Fruit fly (Drosophila melanogaster) whole organism, embryonic: ENCODE measurements around the gene Sld5.

Source experiments
- B-H1 ChIP-seq: fragments of 200-800 bp; sonication (Bioruptor generic); IDR thresholded peaks from 3 replicates; pipeline ENCODE4 v1.3.6; 2022; ENCODE audit warnings: missing biosample characterization, missing genetic modification characterization
- Bdp1 ChIP-seq: fragments of 200-800 bp; sonication (Bioruptor generic); optimal IDR thresholded peaks from 3 replicates; lab custom pipeline; 2016; ENCODE audit warnings: missing biosample characterization, missing genetic modification characterization
- Bgb ChIP-seq: fragments of 200-800 bp; sonication (Bioruptor generic); IDR thresholded peaks from 2 replicates; pipeline ENCODE4 v1.3.6; 2022; ENCODE audit warnings: missing biosample characterization, missing genetic modification characterization; ENCODE audit not compliant: partially characterized antibody
- CG10565 ChIP-seq: fragments of 200-800 bp; sonication (Bioruptor generic); optimal IDR thresholded peaks from 3 replicates; lab custom pipeline; 2016; ENCODE audit warnings: missing biosample characterization, mild to moderate bottlenecking, missing genetic modification characterization
- CG11398 ChIP-seq: fragments of 200-800 bp; sonication (Bioruptor generic); optimal IDR thresholded peaks from 2 replicates; lab custom pipeline; 2016; ENCODE audit warnings: missing biosample characterization, missing genetic modification characterization
- CG11456 ChIP-seq: fragments of 200-800 bp; sonication (Bioruptor generic); IDR thresholded peaks from 3 replicates; pipeline ENCODE4 v1.3.6; 2022; ENCODE audit warnings: missing biosample characterization, missing genetic modification characterization
- CG14014 ChIP-seq: fragments of 200-800 bp; sonication (Bioruptor generic); IDR thresholded peaks from 2 replicates; pipeline ENCODE4 v1.3.6; 2022; ENCODE audit warnings: missing biosample characterization, missing genetic modification characterization
- CG1602 ChIP-seq: fragments of 200-800 bp; sonication (Bioruptor generic); optimal IDR thresholded peaks from 3 replicates; lab custom pipeline; 2016; ENCODE audit warnings: missing biosample characterization, missing genetic modification characterization
- CG1603 ChIP-seq: fragments of 200-800 bp; sonication (Bioruptor generic); optimal IDR thresholded peaks from 2 replicates; lab custom pipeline; 2019; ENCODE audit warnings: missing biosample characterization, mild to moderate bottlenecking, missing genetic modification characterization, moderate library complexity
- CG17568 ChIP-seq: fragments of 200-800 bp; sonication (Bioruptor generic); optimal IDR thresholded peaks from 2 replicates; lab custom pipeline; 2018; ENCODE audit warnings: missing biosample characterization, mild to moderate bottlenecking, missing genetic modification characterization, moderate library complexity
- CG18476 ChIP-seq: fragments of 200-800 bp; sonication (Bioruptor generic); optimal IDR thresholded peaks from 2 replicates; lab custom pipeline; 2016; ENCODE audit warnings: missing biosample characterization, mild to moderate bottlenecking, missing genetic modification characterization
- CG18619 ChIP-seq: fragments of 200-800 bp; sonication (Bioruptor generic); optimal IDR thresholded peaks from 3 replicates; lab custom pipeline; 2017; ENCODE audit warnings: missing biosample characterization, mild to moderate bottlenecking, missing genetic modification characterization
- CG2116 ChIP-seq: fragments of 200-800 bp; sonication (Bioruptor generic); optimal IDR thresholded peaks from 3 replicates; lab custom pipeline; 2018; ENCODE audit warnings: missing biosample characterization, mild to moderate bottlenecking, missing genetic modification characterization
- CG32772 ChIP-seq: fragments of 200-800 bp; sonication (Bioruptor generic); IDR thresholded peaks from 2 replicates; pipeline ENCODE4 v1.3.6; 2022; ENCODE audit warnings: missing biosample characterization, missing genetic modification characterization
- CG3847 ChIP-seq: fragments of 200-800 bp; sonication (Bioruptor generic); IDR thresholded peaks from 2 replicates; pipeline ENCODE4 v1.3.6; 2022; ENCODE audit warnings: missing biosample characterization, missing genetic modification characterization
- CG5180 ChIP-seq: fragments of 200-800 bp; sonication (Bioruptor generic); optimal IDR thresholded peaks from 3 replicates; lab custom pipeline; 2017; ENCODE audit warnings: missing biosample characterization, missing genetic modification characterization, mild to moderate bottlenecking, moderate library complexity, missing genetic modification reagents
- CG7745 ChIP-seq: fragments of 200-800 bp; sonication (Bioruptor generic); optimal IDR thresholded peaks from 2 replicates; lab custom pipeline; 2018; ENCODE audit warnings: missing biosample characterization, mild to moderate bottlenecking, missing genetic modification characterization, moderate library complexity
- CG7839 ChIP-seq: fragments of 200-800 bp; sonication (Bioruptor generic); optimal IDR thresholded peaks from 3 replicates; lab custom pipeline; 2018; ENCODE audit warnings: missing biosample characterization, mild to moderate bottlenecking, missing genetic modification characterization, moderate library complexity
- Chrac-16 ChIP-seq: fragments of 200-800 bp; sonication (Bioruptor generic); optimal IDR thresholded peaks from 3 replicates; lab custom pipeline; 2016; ENCODE audit warnings: missing biosample characterization, missing genetic modification characterization
- Dip2 ChIP-seq: fragments of 200-800 bp; sonication (Bioruptor generic); IDR thresholded peaks from 2 replicates; pipeline ENCODE4 v1.3.6; 2022; ENCODE audit warnings: missing biosample characterization, missing genetic modification characterization
- Doc2 ChIP-seq: fragments of 200-800 bp; sonication (Bioruptor generic); IDR thresholded peaks from 2 replicates; pipeline ENCODE4 v1.3.6; 2022; ENCODE audit warnings: missing biosample characterization, missing genetic modification characterization
- HmgZ ChIP-seq: fragments of 200-800 bp; sonication (Bioruptor generic); optimal IDR thresholded peaks from 2 replicates; lab custom pipeline; 2018; ENCODE audit warnings: missing biosample characterization, mild to moderate bottlenecking, missing genetic modification characterization
- Lhr ChIP-seq: fragments of 200-800 bp; sonication (Bioruptor generic); optimal IDR thresholded peaks from 3 replicates; lab custom pipeline; 2017; ENCODE audit warnings: mild to moderate bottlenecking, missing biosample characterization, missing genetic modification reagents, missing genetic modification characterization
- Nf-YA ChIP-seq: fragments of 200-800 bp; sonication (Bioruptor generic); IDR thresholded peaks from 2 replicates; pipeline ENCODE4 v1.3.6; 2022; ENCODE audit warnings: missing biosample characterization, missing genetic modification characterization
- Sry-β ChIP-seq: fragments of 200-800 bp; sonication (Bioruptor generic); optimal IDR thresholded peaks from 2 replicates; lab custom pipeline; 2018; ENCODE audit warnings: missing biosample characterization, mild to moderate bottlenecking, missing genetic modification characterization, moderate library complexity
- Tbp ChIP-seq: fragments of >200 bp; optimal IDR thresholded peaks from 2 replicates; lab custom pipeline; 2018; ENCODE audit warnings: missing biosample characterization, missing genetic modification characterization
- Usf ChIP-seq: fragments of 200-800 bp; sonication (Bioruptor generic); optimal IDR thresholded peaks from 2 replicates; lab custom pipeline; 2017; ENCODE audit warnings: missing genotype, missing biosample characterization, missing genetic modification characterization
- Vsx1 ChIP-seq: fragments of 200-800 bp; sonication (Bioruptor generic); optimal IDR thresholded peaks from 2 replicates; lab custom pipeline; 2017; ENCODE audit warnings: missing biosample characterization, mild to moderate bottlenecking, missing genetic modification characterization, missing genetic modification reagents
- ap ChIP-seq: fragments of 200-800 bp; sonication (Bioruptor generic); IDR thresholded peaks from 2 replicates; pipeline ENCODE4 v1.3.6; 2022; ENCODE audit warnings: missing biosample characterization, missing genetic modification characterization
- ase ChIP-seq: fragments of 200-800 bp; sonication (Bioruptor generic); IDR thresholded peaks from 3 replicates; pipeline ENCODE4 v1.3.6; 2022; ENCODE audit warnings: missing biosample characterization, missing genetic modification characterization
- az2 ChIP-seq: fragments of 200-800 bp; sonication (Bioruptor generic); optimal IDR thresholded peaks from 3 replicates; lab custom pipeline; 2016; ENCODE audit warnings: missing biosample characterization, missing genetic modification characterization
- cg ChIP-seq: fragments of 200-800 bp; sonication (Bioruptor generic); optimal IDR thresholded peaks from 3 replicates; lab custom pipeline; 2019; ENCODE audit warnings: missing biosample characterization, mild to moderate bottlenecking, missing genetic modification characterization, moderate library complexity
- cwo ChIP-seq: fragments of 200-800 bp; sonication (Bioruptor generic); optimal IDR thresholded peaks from 3 replicates; lab custom pipeline; 2017; ENCODE audit warnings: missing biosample characterization, missing genetic modification characterization, mild to moderate bottlenecking, moderate library complexity, missing genetic modification reagents
- da ChIP-seq: fragments of 200-800 bp; sonication (Bioruptor generic); optimal IDR thresholded peaks from 2 replicates; lab custom pipeline; 2016; ENCODE audit warnings: missing biosample characterization, missing genetic modification characterization
- emc ChIP-seq: fragments of 200-800 bp; sonication (Bioruptor generic); optimal IDR thresholded peaks from 2 replicates; lab custom pipeline; 2016; ENCODE audit warnings: missing biosample characterization, missing genetic modification characterization
- gro ChIP-seq: fragments of 200-800 bp; sonication (Bioruptor generic); optimal IDR thresholded peaks from 2 replicates; lab custom pipeline; 2016; ENCODE audit warnings: missing biosample characterization, missing genetic modification characterization
- hb ChIP-seq: fragments of 200-800 bp; sonication (Bioruptor generic); IDR thresholded peaks from 3 replicates; pipeline ENCODE4 v1.3.6; 2022; ENCODE audit warnings: missing biosample characterization, missing genetic modification characterization; ENCODE audit not compliant: partially characterized antibody
- hbn ChIP-seq: fragments of 200-800 bp; sonication (Bioruptor generic); IDR thresholded peaks from 2 replicates; pipeline ENCODE4 v1.3.6; 2022; ENCODE audit warnings: missing biosample characterization, missing genetic modification characterization; ENCODE audit not compliant: partially characterized antibody
- lbe ChIP-seq: fragments of 200-800 bp; sonication (Bioruptor generic); optimal IDR thresholded peaks from 2 replicates; lab custom pipeline; 2016; ENCODE audit warnings: missing biosample characterization, mild to moderate bottlenecking, missing genetic modification characterization
- nerfin-1 ChIP-seq: fragments of 200-800 bp; sonication (Bioruptor generic); optimal IDR thresholded peaks from 3 replicates; lab custom pipeline; 2019; ENCODE audit warnings: missing biosample characterization, mild to moderate bottlenecking, missing genetic modification characterization, moderate library complexity
- pb ChIP-seq: fragments of 200-800 bp; sonication (Bioruptor generic); optimal IDR thresholded peaks from 3 replicates; lab custom pipeline; 2016; ENCODE audit warnings: missing biosample characterization, missing genetic modification characterization
- prd ChIP-seq, 3 experiments: fragments of >200 bp in 2 of 3; fragments of 200-800 bp in 1 of 3; sonication (Bioruptor generic) in 1 of 3; optimal IDR thresholded peaks in 2 of 3; IDR thresholded peaks in 1 of 3; 2 replicates in 2 of 3; 3 replicates in 1 of 3; pipeline versions ENCODE4 v1.3.6 to Lab custom; 2017 to 2022; ENCODE audit warnings: missing biosample characterization in 1 of 3, missing genetic modification characterization in 1 of 3
- psq ChIP-seq: fragments of 200-800 bp; sonication (Bioruptor generic); optimal IDR thresholded peaks from 2 replicates; lab custom pipeline; 2017; ENCODE audit warnings: missing biosample characterization, missing genetic modification characterization
- ro ChIP-seq: fragments of 200-800 bp; sonication (Bioruptor generic); IDR thresholded peaks from 2 replicates; pipeline ENCODE4 v1.3.6; 2022; ENCODE audit warnings: missing biosample characterization, missing genetic modification characterization
- sd ChIP-seq: fragments of 200-800 bp; sonication (Bioruptor generic); optimal IDR thresholded peaks from 3 replicates; lab custom pipeline; 2018; ENCODE audit warnings: missing biosample characterization, mild to moderate bottlenecking, missing genetic modification characterization, moderate library complexity
- sug ChIP-seq: fragments of 200-800 bp; optimal IDR thresholded peaks from 2 replicates; lab custom pipeline; 2019; ENCODE audit warnings: missing biosample characterization, mild to moderate bottlenecking, missing genetic modification characterization, moderate library complexity
- tio ChIP-seq: fragments of 200-800 bp; sonication (Bioruptor generic); optimal IDR thresholded peaks from 2 replicates; lab custom pipeline; 2017; ENCODE audit warnings: missing biosample characterization, missing genetic modification characterization, inconsistent platforms
- usp ChIP-seq: fragments of >200 bp; optimal IDR thresholded peaks from 2 replicates; lab custom pipeline; 2017; ENCODE audit warnings: missing biosample characterization, missing genetic modification characterization
- wdn ChIP-seq: fragments of 200-800 bp; sonication (Bioruptor generic); IDR thresholded peaks from 2 replicates; pipeline ENCODE4 v1.3.6; 2022; ENCODE audit warnings: missing biosample characterization, missing genetic modification characterization

Sld5 gene

DNA sequence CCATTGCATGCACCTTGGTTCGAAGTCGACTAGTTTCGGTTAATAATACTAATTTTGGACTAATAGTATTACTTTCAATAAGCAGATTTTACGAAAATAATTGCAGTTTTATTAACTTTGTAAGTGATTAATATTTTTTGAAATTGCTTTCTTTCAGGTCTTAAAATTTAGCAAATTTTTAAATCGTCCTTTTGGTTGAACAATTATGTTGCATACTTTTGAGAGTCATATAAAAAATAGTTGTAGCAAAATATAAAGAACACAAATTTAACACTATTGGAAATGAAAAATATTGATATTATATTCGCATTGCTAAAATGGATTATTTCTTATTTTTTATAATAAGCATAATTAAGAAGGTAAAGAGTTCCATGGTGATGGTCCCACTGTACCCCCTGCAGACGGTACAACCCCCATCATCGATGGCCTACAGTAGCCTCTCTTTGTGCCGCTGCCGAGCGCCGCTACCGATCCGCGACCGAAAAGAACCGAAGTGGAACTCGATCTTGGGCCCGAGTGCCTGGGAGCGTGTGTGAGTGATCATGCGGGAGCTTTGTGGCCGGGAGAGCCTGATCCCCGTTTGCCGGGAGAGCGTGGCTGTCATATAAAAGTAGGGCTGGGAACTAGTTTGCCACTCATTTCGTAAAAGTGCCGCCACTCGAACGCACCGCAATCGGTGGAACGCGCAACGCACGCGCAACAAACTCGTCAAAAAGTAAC lies 35.0 kb downstream of the Sld5 start (continued):
- TF ChIP-seq tio (peak; percentile 98), hb (peak; percentile 60; the same call in 1 of the 3 replicates), gro (GFP tag; lab: Kevin White, UChicago) (peak; percentile 29), sug (tag; lab: Kevin White, UChicago) (peak; percentile 99), CG17568 (GFP tag; lab: Kevin White, UChicago) (peak; percentile 81), CG2116 (GFP tag; lab: Kevin White, UChicago) (peak; percentile 77), hbn (GFP tag; lab: Robert Waterston, UW) (no peak), Vsx1 (GFP tag; lab: Kevin White, UChicago) (peak; percentile 94), CG3847 (GFP tag; lab: Robert Waterston, UW) (peak; percentile 87), CG7745 (no peak), B-H1 (GFP tag; lab: Robert Waterston, UW) (peak; percentile 79), az2 (GFP tag; lab: Kevin White, UChicago) (peak; percentile 97), lbe (GFP tag; lab: Kevin White, UChicago) (peak; percentile 72), CG5180 (GFP tag; lab: Kevin White, UChicago) (peak; percentile 87), CG11456 (GFP tag; lab: Robert Waterston, UW) (peak; percentile 24; the same call in 1 of the 3 replicates), ase (GFP tag; lab: Robert Waterston, UW) (peak; percentile 64; the same call in 2 of the 3 replicates), cwo (GFP tag; lab: Kevin White, UChicago) (peak; percentile 78), psq (peak; percentile 75), CG10565 (peak; percentile 53), CG14014 (GFP tag; lab: Robert Waterston, UW) (peak; percentile 67), CG18619 (GFP tag; lab: Kevin White, UChicago) (peak; percentile 97), HmgZ (peak; percentile 71), wdn (GFP tag; lab: Robert Waterston, UW) (peak; percentile 70), CG18476 (GFP tag; lab: Kevin White, UChicago) (peak; percentile 91), CG32772 (GFP tag; lab: Robert Waterston, UW) (peak; percentile 79), CG1603 (tag; lab: Kevin White, UChicago) (peak; percentile 50), ap (GFP tag; lab: Robert Waterston, UW) (peak; percentile 75), CG7839 (tag; lab: Kevin White, UChicago) (peak; percentile 97), da (peak; percentile 87), ro (GFP tag; lab: Robert Waterston, UW) (peak; percentile 73; the same call in 1 of the 2 replicates), Chrac-16 (GFP tag; lab: Kevin White, UChicago) (peak; percentile 93), Lhr (GFP tag; lab: Kevin White, UChicago) (peak; percentile 81), nerfin-1 (tag; lab: Kevin White, UChicago) (peak; percentile 95), CG11398 (GFP tag; lab: Kevin White, UChicago) (peak; percentile 62), sd (tag; lab: Kevin White, UChicago) (peak; percentile 52), cg (GFP tag; lab: Kevin White, UChicago) (peak; percentile 53), Dip2 (GFP tag; lab: Robert Waterston, UW) (no peak), CG1602 (peak; percentile 95), Tbp (GFP tag; lab: Kevin White, UChicago) (no peak), Doc2 (peak; percentile 73), Bgb (0 out of 2 replicates have a peak, but pooled peaks have one; percentile 32), prd (optimal IDR thresholded peaks at IDR 0.05; lab: Kevin White, UChicago) (no peak), prd (GFP tag; IDR thresholded peaks at IDR 0.05; lab: Robert Waterston, UW) (peak; percentile 89), Sry-β (GFP tag; lab: Kevin White, UChicago) (peak; percentile 58), Nf-YA (GFP tag; lab: Robert Waterston, UW) (no peak), emc (GFP tag; lab: Kevin White, UChicago) (peak; percentile 47), usp (GFP tag; lab: Kevin White, UChicago) (no peak), Usf (GFP tag; lab: Kevin White, UChicago) (peak; percentile 96), pb (GFP tag; lab: Kevin White, UChicago) (peak; percentile 25), Bdp1 (GFP tag; lab: Kevin White, UChicago) (peak; percentile 76)
